Worm (Caenorhabditis elegans) whole organism, midembryonic: Measurements from ENCODE around the gene grl-13.

Experiments used
- flt-1 ChIP-seq: fragments of 200-800 bp; sonication (Bioruptor generic); IDR thresholded peaks from 2 replicates; pipeline ENCODE4 v1.3.6; 2022; ENCODE audit warnings: missing genetic modification characterization, missing compliant biosample characterization
- klf-2 ChIP-seq: fragments of 200-800 bp; sonication (Bioruptor generic); conservative IDR thresholded peaks from 2 replicates; pipeline ENCODE4 v1.3.6; 2022; ENCODE audit warnings: missing genetic modification reagents, missing genetic modification characterization, missing compliant biosample characterization
- ztf-29 ChIP-seq: fragments of 200-800 bp; sonication (Bioruptor generic); IDR thresholded peaks from 2 replicates; pipeline ENCODE4 v1.3.6; 2022; ENCODE audit warnings: missing genetic modification reagents, missing genetic modification characterization, missing compliant biosample characterization

DNA sequence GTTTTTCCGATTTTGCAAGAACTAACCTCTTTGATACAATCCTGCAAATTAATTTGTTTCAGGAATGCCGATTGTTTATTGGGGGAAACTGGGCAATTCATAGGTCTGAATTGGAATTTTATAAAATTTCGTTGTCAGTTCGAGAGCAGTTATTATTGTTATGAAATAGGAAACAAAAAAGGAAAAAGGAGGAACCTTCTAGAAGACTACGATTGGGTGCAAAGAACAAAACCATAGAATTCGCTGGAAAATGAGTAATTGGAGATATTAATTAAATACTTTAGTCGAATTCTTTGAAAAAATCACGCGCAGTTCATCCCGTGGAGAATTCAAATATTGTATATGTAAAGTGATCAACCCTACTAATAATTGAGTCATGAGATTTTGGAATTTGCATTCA lies 23.0 kb upstream of the grl-13 start, which contains the start of gene F13A2.9:
- TF ChIP-seq klf-2: no peak
- TF ChIP-seq ztf-29: no peak
- TF ChIP-seq flt-1 (GFP tag; lab: Robert Waterston, UW): no peak
